Fruit fly (Drosophila melanogaster) whole organism, embryonic: ENCODE measurements around the gene CG5188.

Experiments
- CG10147 ChIP-seq: fragments of 200-800 bp; sonication (Bioruptor generic); optimal IDR thresholded peaks from 2 replicates; lab custom pipeline; 2019; ENCODE audit warnings: missing biosample characterization, mild to moderate bottlenecking, missing genetic modification characterization, moderate library complexity
- CG12769 ChIP-seq: fragments of 200-800 bp; sonication (Bioruptor generic); optimal IDR thresholded peaks from 2 replicates; lab custom pipeline; 2019; ENCODE audit warnings: missing biosample characterization, mild to moderate bottlenecking, missing genetic modification characterization, moderate library complexity
- CG13296 ChIP-seq: fragments of 200-800 bp; sonication (Bioruptor generic); optimal IDR thresholded peaks from 3 replicates; lab custom pipeline; 2018; ENCODE audit warnings: missing biosample characterization, mild to moderate bottlenecking, missing genetic modification characterization
- CG17568 ChIP-seq: fragments of 200-800 bp; sonication (Bioruptor generic); optimal IDR thresholded peaks from 2 replicates; lab custom pipeline; 2018; ENCODE audit warnings: missing biosample characterization, mild to moderate bottlenecking, missing genetic modification characterization, moderate library complexity
- CG2199 ChIP-seq: fragments of 200-800 bp; sonication (Bioruptor generic); IDR thresholded peaks from 3 replicates; pipeline ENCODE4 v1.3.6; 2022; ENCODE audit warnings: missing biosample characterization, missing genetic modification characterization
- CG30403 ChIP-seq: fragments of 200-800 bp; sonication (Bioruptor generic); optimal IDR thresholded peaks from 3 replicates; lab custom pipeline; 2016; ENCODE audit warnings: missing biosample characterization, missing genetic modification characterization
- CG3281 ChIP-seq: fragments of 200-800 bp; sonication (Bioruptor generic); optimal IDR thresholded peaks from 3 replicates; lab custom pipeline; 2017; ENCODE audit warnings: missing biosample characterization, mild to moderate bottlenecking, missing genetic modification characterization
- CG6683 ChIP-seq: fragments of 200-800 bp; sonication (Bioruptor generic); optimal IDR thresholded peaks from 2 replicates; lab custom pipeline; 2017; ENCODE audit warnings: missing biosample characterization, mild to moderate bottlenecking, missing genetic modification characterization, missing genetic modification reagents
- CG6791 ChIP-seq: fragments of 200-800 bp; sonication (Bioruptor generic); IDR thresholded peaks from 3 replicates; pipeline ENCODE4 v1.3.6; 2022; ENCODE audit warnings: missing biosample characterization, missing genetic modification characterization; ENCODE audit not compliant: partially characterized antibody
- CG7372 ChIP-seq: fragments of 200-800 bp; sonication (Bioruptor generic); IDR thresholded peaks from 2 replicates; pipeline ENCODE4 v1.3.6; 2022; ENCODE audit warnings: missing biosample characterization, missing genetic modification characterization
- CG8089 ChIP-seq: fragments of 200-800 bp; sonication (Bioruptor generic); optimal IDR thresholded peaks from 3 replicates; lab custom pipeline; 2016; ENCODE audit warnings: missing biosample characterization, missing genetic modification characterization
- CG8281 ChIP-seq: fragments of 200-800 bp; sonication (Bioruptor generic); optimal IDR thresholded peaks from 2 replicates; lab custom pipeline; 2018; ENCODE audit warnings: missing biosample characterization, mild to moderate bottlenecking, missing genetic modification characterization, moderate library complexity
- CG8478 ChIP-seq: fragments of >200 bp; optimal IDR thresholded peaks from 2 replicates; lab custom pipeline; 2018
- CG8924 ChIP-seq: fragments of 200-800 bp; optimal IDR thresholded peaks from 3 replicates; lab custom pipeline; 2019; ENCODE audit warnings: missing biosample characterization, mild to moderate bottlenecking, missing genetic modification characterization, moderate library complexity
- CG8944 ChIP-seq: fragments of 200-800 bp; sonication (Bioruptor generic); optimal IDR thresholded peaks from 3 replicates; lab custom pipeline; 2016; ENCODE audit warnings: missing biosample characterization, missing genetic modification characterization
- CoRest ChIP-seq: fragments of 200-800 bp; sonication (Bioruptor generic); optimal IDR thresholded peaks from 3 replicates; lab custom pipeline; 2018; ENCODE audit warnings: missing biosample characterization, mild to moderate bottlenecking, missing genetic modification characterization, moderate library complexity
- Dip3 ChIP-seq: fragments of 200-800 bp; sonication (Bioruptor generic); optimal IDR thresholded peaks from 3 replicates; lab custom pipeline; 2016; ENCODE audit warnings: missing biosample characterization, missing genetic modification characterization
- Elba2 ChIP-seq: fragments of 200-800 bp; sonication (Bioruptor generic); optimal IDR thresholded peaks from 3 replicates; lab custom pipeline; 2016; ENCODE audit warnings: missing biosample characterization, missing genetic modification characterization
- Fer1 ChIP-seq: fragments of 200-800 bp; sonication (Bioruptor generic); optimal IDR thresholded peaks from 2 replicates; lab custom pipeline; 2017; ENCODE audit warnings: missing biosample characterization, mild to moderate bottlenecking, missing genetic modification characterization
- Gug ChIP-seq: fragments of 200-800 bp; sonication (Bioruptor generic); IDR thresholded peaks from 4 replicates; pipeline ENCODE4 v1.3.6; 2022; ENCODE audit warnings: missing biosample characterization, missing genetic modification characterization
- Hey ChIP-seq: fragments of 200-800 bp; sonication (Bioruptor generic); optimal IDR thresholded peaks from 3 replicates; lab custom pipeline; 2018; ENCODE audit warnings: missing biosample characterization, mild to moderate bottlenecking, missing genetic modification characterization
- Hr51 ChIP-seq, 2 experiments: fragments of 200-800 bp; sonication (Bioruptor generic); optimal IDR thresholded peaks; 2 replicates in 1 of 2; 3 replicates in 1 of 2; lab custom pipeline; 2016 to 2018; ENCODE audit warnings: missing biosample characterization in 2 of 2, missing genetic modification characterization in 2 of 2, mild to moderate bottlenecking in 1 of 2, moderate library complexity in 1 of 2
- Lpt ChIP-seq: fragments of >200 bp; optimal IDR thresholded peaks from 2 replicates; lab custom pipeline; 2018; ENCODE audit warnings: missing biosample characterization, missing genetic modification characterization
- Med ChIP-seq: fragments of 200-800 bp; sonication (Bioruptor generic); peaks from one replicate; lab custom pipeline; 2016; ENCODE audit warnings: missing biosample characterization, missing genetic modification characterization, mild to moderate bottlenecking, inconsistent platforms, moderate library complexity
- Stat92E ChIP-seq, 3 experiments: fragments of >200 bp in 2 of 3; fragments of 200-800 bp in 1 of 3; sonication (Bioruptor generic) in 1 of 3; optimal IDR thresholded peaks; 2 replicates each; lab custom pipeline; 2017 to 2019; ENCODE audit warnings: missing biosample characterization in 3 of 3, missing genetic modification characterization in 3 of 3, mild to moderate bottlenecking in 1 of 3, moderate library complexity in 1 of 3
- Trl ChIP-seq, 3 experiments: fragments of >200 bp in 2 of 3; fragments of 200-800 bp in 1 of 3; sonication (Bioruptor generic) in 1 of 3; optimal IDR thresholded peaks; 2 replicates in 1 of 3; 3 replicates in 2 of 3; lab custom pipeline; 2016 to 2017; ENCODE audit warnings: missing biosample characterization in 1 of 3, missing genetic modification characterization in 1 of 3
- YL-1 ChIP-seq: fragments of 200-800 bp; sonication (Bioruptor generic); optimal IDR thresholded peaks from 3 replicates; lab custom pipeline; 2017; ENCODE audit warnings: missing biosample characterization, mild to moderate bottlenecking, missing genetic modification characterization
- ato ChIP-seq: fragments of 200-800 bp; sonication (Bioruptor generic); IDR thresholded peaks from 2 replicates; pipeline ENCODE4 v1.3.6; 2022; ENCODE audit warnings: missing biosample characterization, missing genetic modification characterization; ENCODE audit not compliant: partially characterized antibody
- bowl ChIP-seq: fragments of 200-800 bp; sonication (Bioruptor generic); IDR thresholded peaks from 2 replicates; pipeline ENCODE4 v1.3.6; 2022; ENCODE audit warnings: missing biosample characterization, missing genetic modification characterization
- caup ChIP-seq: fragments of 200-800 bp; sonication (Bioruptor generic); optimal IDR thresholded peaks from 3 replicates; lab custom pipeline; 2017; ENCODE audit warnings: missing biosample characterization, mild to moderate bottlenecking, missing genetic modification characterization, moderate library complexity; ENCODE audit not compliant: severe bottlenecking
- chm ChIP-seq: fragments of 200-800 bp; sonication (Bioruptor generic); IDR thresholded peaks from 2 replicates; pipeline ENCODE4 v1.3.6; 2022; ENCODE audit warnings: missing biosample characterization, missing genetic modification characterization
- crol ChIP-seq: fragments of 200-800 bp; sonication (Bioruptor generic); IDR thresholded peaks from 2 replicates; pipeline ENCODE4 v1.3.6; 2022; ENCODE audit warnings: missing biosample characterization, missing genetic modification characterization
- dm ChIP-seq: fragments of 200-800 bp; sonication (Bioruptor generic); optimal IDR thresholded peaks from 3 replicates; lab custom pipeline; 2016; ENCODE audit warnings: missing biosample characterization, missing genetic modification characterization
- ewg ChIP-seq: fragments of 200-800 bp; sonication (Bioruptor generic); optimal IDR thresholded peaks from 3 replicates; lab custom pipeline; 2017; ENCODE audit warnings: mild to moderate bottlenecking, missing biosample characterization, missing genetic modification reagents, missing genetic modification characterization
- fd3F ChIP-seq: fragments of 200-800 bp; sonication (Bioruptor generic); optimal IDR thresholded peaks from 2 replicates; lab custom pipeline; 2018; ENCODE audit warnings: missing biosample characterization, mild to moderate bottlenecking, missing genetic modification characterization, moderate library complexity
- fu2 ChIP-seq: fragments of 200-800 bp; sonication (Bioruptor generic); optimal IDR thresholded peaks from 2 replicates; lab custom pipeline; 2016; ENCODE audit warnings: missing biosample characterization, missing genetic modification characterization
- gfzf ChIP-seq: fragments of 200-800 bp; sonication (Bioruptor generic); optimal IDR thresholded peaks from 2 replicates; lab custom pipeline; 2016; ENCODE audit warnings: missing biosample characterization, mild to moderate bottlenecking, missing genetic modification characterization, moderate library complexity
- gt ChIP-seq: fragments of 200-800 bp; sonication (Bioruptor generic); IDR thresholded peaks from 2 replicates; pipeline ENCODE4 v1.3.6; 2022; ENCODE audit warnings: missing biosample characterization, missing genetic modification characterization
- mirr ChIP-seq: fragments of 200-800 bp; sonication (Bioruptor generic); optimal IDR thresholded peaks from 3 replicates; lab custom pipeline; 2018; ENCODE audit warnings: missing biosample characterization, mild to moderate bottlenecking, missing genetic modification characterization
- mld ChIP-seq: fragments of 200-800 bp; sonication (Bioruptor generic); IDR thresholded peaks from 3 replicates; pipeline ENCODE4 v1.3.6; 2022; ENCODE audit warnings: missing biosample characterization, missing genetic modification characterization; ENCODE audit not compliant: partially characterized antibody
- nerfin-1 ChIP-seq: fragments of 200-800 bp; sonication (Bioruptor generic); optimal IDR thresholded peaks from 3 replicates; lab custom pipeline; 2019; ENCODE audit warnings: missing biosample characterization, mild to moderate bottlenecking, missing genetic modification characterization, moderate library complexity
- onecut ChIP-seq: fragments of 200-800 bp; sonication (Bioruptor generic); IDR thresholded peaks from 2 replicates; pipeline ENCODE4 v1.3.6; 2022; ENCODE audit warnings: missing biosample characterization, missing genetic modification characterization
- peb ChIP-seq: fragments of 200-800 bp; sonication (Bioruptor generic); IDR thresholded peaks from 2 replicates; pipeline ENCODE4 v1.3.6; 2022; ENCODE audit warnings: missing biosample characterization, missing genetic modification characterization
- scrt ChIP-seq: fragments of 200-800 bp; sonication (Bioruptor generic); optimal IDR thresholded peaks from 2 replicates; lab custom pipeline; 2018; ENCODE audit warnings: missing biosample characterization, mild to moderate bottlenecking, missing genetic modification characterization, moderate library complexity
- sens-2 ChIP-seq: fragments of 200-800 bp; sonication (Bioruptor generic); IDR thresholded peaks from 2 replicates; pipeline ENCODE4 v1.3.6; 2022; ENCODE audit warnings: missing biosample characterization, missing genetic modification characterization
- sim ChIP-seq: fragments of 200-800 bp; sonication (Bioruptor generic); IDR thresholded peaks from 2 replicates; pipeline ENCODE4 v1.3.6; 2022; ENCODE audit warnings: missing biosample characterization, missing genetic modification characterization
- slbo ChIP-seq: fragments of 200-800 bp; sonication (Bioruptor generic); IDR thresholded peaks from 2 replicates; pipeline ENCODE4 v1.3.6; 2022; ENCODE audit warnings: missing biosample characterization, missing genetic modification characterization
- so ChIP-seq: fragments of 200-800 bp; sonication (Bioruptor generic); IDR thresholded peaks from 3 replicates; pipeline ENCODE4 v1.3.6; 2022; ENCODE audit warnings: missing biosample characterization, missing genetic modification characterization

CG5188 gene

DNA sequence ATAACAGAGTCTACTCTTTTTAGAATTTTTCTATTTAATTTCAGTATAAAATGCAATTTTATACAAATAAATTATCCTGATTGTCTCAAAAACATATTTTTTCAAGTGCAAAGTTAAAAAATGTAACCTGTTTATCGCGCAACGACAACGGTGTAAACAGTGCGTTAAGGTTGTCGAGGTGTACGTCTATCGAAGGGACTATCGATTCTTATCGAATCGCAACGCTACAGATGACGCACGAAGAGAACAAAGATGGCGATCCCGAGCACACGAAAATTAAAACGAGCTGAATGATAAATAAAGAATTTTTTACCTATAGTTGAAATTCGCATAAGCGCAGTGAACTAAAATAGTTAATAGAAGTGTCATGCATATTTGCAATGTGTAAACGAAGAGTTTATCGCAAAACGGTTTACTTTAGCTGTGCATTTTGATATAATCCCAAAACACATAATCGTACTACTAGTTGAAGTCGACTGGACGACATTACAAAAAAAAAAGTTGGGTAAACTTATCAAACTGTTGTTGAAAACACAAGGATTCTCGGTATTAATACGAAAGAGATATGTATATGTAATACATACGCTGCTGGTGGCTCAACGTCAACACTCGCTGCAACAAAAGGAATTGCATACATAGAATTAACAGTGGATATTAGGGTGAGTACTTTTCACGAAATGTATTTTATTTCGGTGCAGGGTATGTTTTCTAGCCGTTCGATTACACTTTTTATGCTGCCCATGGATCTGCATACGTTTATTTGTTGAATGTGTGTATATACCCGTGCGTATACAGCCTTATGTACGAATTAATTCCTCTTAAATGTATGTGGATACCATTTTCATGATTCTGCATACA, 40.5 kb upstream of the CG5188 start, which contains the start of gene da (continued):
- TF ChIP-seq CG8944 (GFP tag; lab: Kevin White, UChicago) (peak; percentile 23), Lpt (GFP tag; lab: Kevin White, UChicago) (no peak), CG7372 (GFP tag; lab: Robert Waterston, UW) (0 out of 2 replicates have a peak, but pooled peaks have one; percentile 29), fd3F (GFP tag; lab: Kevin White, UChicago) (peak; percentile 35), CG17568 (GFP tag; lab: Kevin White, UChicago) (peak; percentile 24), nerfin-1 (tag; lab: Kevin White, UChicago) (peak; percentile 31), crol (GFP tag; lab: Robert Waterston, UW) (no peak), CoRest (peak; percentile 73), YL-1 (peak; percentile 89), CG3281 (GFP tag; lab: Kevin White, UChicago) (peak; percentile 10), Gug (GFP tag; lab: Robert Waterston, UW) (peak; percentile 62; the same call in 3 of the 4 replicates), Elba2 (no peak), gfzf (GFP tag; lab: Kevin White, UChicago) (peak; percentile 21), sim (GFP tag; lab: Robert Waterston, UW) (no peak), Hr51 (GFP tag; optimal IDR thresholded peaks at IDR 0.05; lab: Kevin White, UChicago) (peak; percentile 39 to 46), caup (GFP tag; lab: Kevin White, UChicago) (peak; percentile 69), Trl (optimal IDR thresholded peaks at IDR 0.05; lab: Kevin White, UChicago) (no peak), Trl (GFP tag; optimal IDR thresholded peaks at IDR 0.05; lab: Kevin White, UChicago) (peak; percentile 47), CG2199 (GFP tag; lab: Robert Waterston, UW) (0 out of 3 replicates have a peak, but pooled peaks have one; percentile 68), scrt (GFP tag; lab: Kevin White, UChicago) (peak; percentile 10), sens-2 (GFP tag; lab: Robert Waterston, UW) (no peak), CG10147 (GFP tag; lab: Kevin White, UChicago) (no peak), Dip3 (GFP tag; lab: Kevin White, UChicago) (peak; percentile 45), ewg (GFP tag; lab: Kevin White, UChicago) (no peak), so (GFP tag; lab: Robert Waterston, UW) (no peak), chm (peak; percentile 55), CG30403 (GFP tag; lab: Kevin White, UChicago) (peak; percentile 77), mirr (GFP tag; lab: Kevin White, UChicago) (no peak), peb (peak; percentile 31; the same call in 1 of the 2 replicates), CG6683 (GFP tag; lab: Kevin White, UChicago) (no peak), gt (no peak), CG8478 (lab: Kevin White, UChicago) (no peak), CG8089 (GFP tag; lab: Kevin White, UChicago) (peak; percentile 32), Fer1 (GFP tag; lab: Kevin White, UChicago) (peak; percentile 26), CG6791 (GFP tag; lab: Robert Waterston, UW) (peak; percentile 60; the same call in 1 of the 3 replicates), dm (GFP tag; lab: Kevin White, UChicago) (peak; percentile 76), Stat92E (GFP tag; optimal IDR thresholded peaks at IDR 0.05; lab: Kevin White, UChicago) (no peak), CG8924 (tag; lab: Kevin White, UChicago) (peak; percentile 71), onecut (GFP tag; lab: Robert Waterston, UW) (peak; percentile 49), slbo (GFP tag; lab: Robert Waterston, UW) (peak; percentile 74), CG12769 (no peak), mld (GFP tag; lab: Robert Waterston, UW) (no peak), bowl (no peak), CG13296 (GFP tag; lab: Kevin White, UChicago) (peak; percentile 16), Hey (no peak), Med (GFP tag; lab: Kevin White, UChicago) (peak; percentile 92), CG8281 (tag; lab: Kevin White, UChicago) (no peak), fu2 (GFP tag; lab: Kevin White, UChicago) (peak; percentile 32), ato (GFP tag; lab: Robert Waterston, UW) (peak; percentile 17; the same call in 1 of the 2 replicates)
